Fruit fly (Drosophila melanogaster) whole organism, embryonic: ENCODE results near the gene ATbp.

Source experiments
- Abd-B ChIP-seq: fragments of 200-800 bp; sonication (Bioruptor generic); optimal IDR thresholded peaks from 2 replicates; lab custom pipeline; 2018; ENCODE audit warnings: missing biosample characterization, mild to moderate bottlenecking, missing genetic modification characterization, moderate library complexity
- Atf6 ChIP-seq: fragments of 200-800 bp; sonication (Bioruptor generic); IDR thresholded peaks from 2 replicates; pipeline ENCODE4 v1.3.6; 2022; ENCODE audit warnings: missing biosample characterization, missing genetic modification characterization
- BEAF-32 ChIP-seq: fragments of 200-800 bp; sonication (Bioruptor generic); optimal IDR thresholded peaks from 3 replicates; lab custom pipeline; 2017; ENCODE audit warnings: missing biosample characterization, missing genetic modification characterization, mild to moderate bottlenecking, moderate library complexity, missing genetic modification reagents
- CG11504 ChIP-seq: fragments of 200-800 bp; sonication (Bioruptor generic); optimal IDR thresholded peaks from 3 replicates; lab custom pipeline; 2019; ENCODE audit warnings: missing biosample characterization, mild to moderate bottlenecking, missing genetic modification characterization, moderate library complexity
- CG12659 ChIP-seq: fragments of 200-800 bp; sonication (Bioruptor generic); optimal IDR thresholded peaks from 3 replicates; lab custom pipeline; 2017; ENCODE audit warnings: mild to moderate bottlenecking, missing biosample characterization, missing genetic modification reagents, missing genetic modification characterization
- CG16813 ChIP-seq: fragments of 200-800 bp; sonication (Bioruptor generic); IDR thresholded peaks from 3 replicates; pipeline ENCODE4 v1.3.6; 2022; ENCODE audit warnings: missing biosample characterization, missing genetic modification characterization; ENCODE audit not compliant: partially characterized antibody
- CG17912 ChIP-seq: fragments of 200-800 bp; sonication (Bioruptor generic); optimal IDR thresholded peaks from 2 replicates; lab custom pipeline; 2018; ENCODE audit warnings: missing biosample characterization, mild to moderate bottlenecking, missing genetic modification characterization
- CG18011 ChIP-seq: fragments of 200-800 bp; sonication (Bioruptor generic); optimal IDR thresholded peaks from 2 replicates; lab custom pipeline; 2017; ENCODE audit warnings: missing biosample characterization, missing genetic modification characterization, mild to moderate bottlenecking, moderate library complexity, missing genotype
- CG1832 ChIP-seq: fragments of 200-800 bp; sonication (Bioruptor generic); optimal IDR thresholded peaks from 2 replicates; lab custom pipeline; 2017; ENCODE audit warnings: missing biosample characterization, mild to moderate bottlenecking, missing genetic modification characterization, inconsistent platforms
- CG18599 ChIP-seq: fragments of 200-800 bp; sonication (Bioruptor generic); optimal IDR thresholded peaks from 3 replicates; lab custom pipeline; 2017; ENCODE audit warnings: missing biosample characterization, missing genetic modification characterization, mild to moderate bottlenecking, moderate library complexity, missing genetic modification reagents
- CG32532 ChIP-seq: fragments of 200-800 bp; sonication (Bioruptor generic); IDR thresholded peaks from 2 replicates; pipeline ENCODE4 v1.3.6; 2022; ENCODE audit warnings: missing biosample characterization, missing genetic modification characterization
- CG6791 ChIP-seq: fragments of 200-800 bp; sonication (Bioruptor generic); IDR thresholded peaks from 3 replicates; pipeline ENCODE4 v1.3.6; 2022; ENCODE audit warnings: missing biosample characterization, missing genetic modification characterization; ENCODE audit not compliant: partially characterized antibody
- CG6854 ChIP-seq: fragments of 200-800 bp; sonication (Bioruptor generic); optimal IDR thresholded peaks from 3 replicates; lab custom pipeline; 2017; ENCODE audit warnings: missing biosample characterization, mild to moderate bottlenecking, missing genetic modification characterization
- CG9215 ChIP-seq: fragments of 200-800 bp; sonication (Bioruptor generic); IDR thresholded peaks from 2 replicates; pipeline ENCODE4 v1.3.6; 2022; ENCODE audit warnings: missing biosample characterization, missing genetic modification characterization
- CG9932 ChIP-seq: fragments of 200-800 bp; sonication (Bioruptor generic); IDR thresholded peaks from 2 replicates; pipeline ENCODE4 v1.3.6; 2022; ENCODE audit warnings: missing biosample characterization, missing genetic modification characterization
- Chrac-16 ChIP-seq: fragments of 200-800 bp; sonication (Bioruptor generic); optimal IDR thresholded peaks from 3 replicates; lab custom pipeline; 2016; ENCODE audit warnings: missing biosample characterization, missing genetic modification characterization
- CkIIα-i1 ChIP-seq: fragments of 200-800 bp; sonication (Bioruptor generic); IDR thresholded peaks from 2 replicates; pipeline ENCODE4 v1.3.6; 2022; ENCODE audit warnings: missing biosample characterization, missing genetic modification characterization
- Deaf1 ChIP-seq: fragments of 200-800 bp; optimal IDR thresholded peaks from 3 replicates; lab custom pipeline; 2019; ENCODE audit warnings: missing biosample characterization, mild to moderate bottlenecking, missing genetic modification characterization, moderate library complexity
- Dfd ChIP-seq, 2 experiments: fragments of >200 bp; optimal IDR thresholded peaks; 2 replicates each; lab custom pipeline; 2017; ENCODE audit warnings: missing biosample characterization in 2 of 2, missing genetic modification characterization in 2 of 2
- E2f2 ChIP-seq: fragments of 200-800 bp; sonication (Bioruptor generic); IDR thresholded peaks from 2 replicates; pipeline ENCODE4 v1.3.6; 2022; ENCODE audit warnings: missing biosample characterization, missing genetic modification characterization
- Ets97D ChIP-seq: fragments of 200-800 bp; sonication (Bioruptor generic); optimal IDR thresholded peaks from 3 replicates; lab custom pipeline; 2016; ENCODE audit warnings: missing biosample characterization, missing genetic modification characterization
- Gsc ChIP-seq: fragments of 200-800 bp; sonication (Bioruptor generic); IDR thresholded peaks from 2 replicates; pipeline ENCODE4 v1.3.6; 2022; ENCODE audit warnings: missing biosample characterization, missing genetic modification characterization
- HLH4C ChIP-seq: fragments of 200-800 bp; sonication (Bioruptor generic); IDR thresholded peaks from 3 replicates; pipeline ENCODE4 v1.3.6; 2022; ENCODE audit warnings: missing biosample characterization, missing genetic modification characterization; ENCODE audit not compliant: partially characterized antibody
- Hmr ChIP-seq: fragments of 200-800 bp; sonication (Bioruptor generic); optimal IDR thresholded peaks from 3 replicates; lab custom pipeline; 2017; ENCODE audit warnings: mild to moderate bottlenecking, missing biosample characterization, missing genetic modification reagents, missing genetic modification characterization
- Hr39 ChIP-seq: fragments of >200 bp; optimal IDR thresholded peaks from 2 replicates; lab custom pipeline; 2017
- MBD-R2 ChIP-seq: fragments of 200-800 bp; sonication (Bioruptor generic); IDR thresholded peaks from 2 replicates; pipeline ENCODE4 v1.3.6; 2022; ENCODE audit warnings: missing biosample characterization, missing genetic modification characterization
- Nf-YB ChIP-seq: fragments of 200-800 bp; sonication (Bioruptor generic); optimal IDR thresholded peaks from 3 replicates; lab custom pipeline; 2019; ENCODE audit warnings: missing biosample characterization, mild to moderate bottlenecking, missing genetic modification characterization, moderate library complexity
- Oaz ChIP-seq: fragments of 200-800 bp; sonication (Bioruptor generic); IDR thresholded peaks from 2 replicates; pipeline ENCODE4 v1.3.6; 2022; ENCODE audit warnings: missing biosample characterization, missing genetic modification characterization
- Scr ChIP-seq: fragments of 200-800 bp; sonication (Bioruptor generic); IDR thresholded peaks from 2 replicates; pipeline ENCODE4 v1.3.6; 2022; ENCODE audit warnings: missing biosample characterization, missing genetic modification characterization; ENCODE audit not compliant: partially characterized antibody
- Trl ChIP-seq, 3 experiments: fragments of >200 bp in 2 of 3; fragments of 200-800 bp in 1 of 3; sonication (Bioruptor generic) in 1 of 3; optimal IDR thresholded peaks; 2 replicates in 1 of 3; 3 replicates in 2 of 3; lab custom pipeline; 2016 to 2017; ENCODE audit warnings: missing biosample characterization in 1 of 3, missing genetic modification characterization in 1 of 3
- ash1 ChIP-seq: fragments of 200-800 bp; sonication (Bioruptor generic); optimal IDR thresholded peaks from 2 replicates; lab custom pipeline; 2018; ENCODE audit warnings: missing biosample characterization, mild to moderate bottlenecking, missing genetic modification characterization
- chinmo ChIP-seq: fragments of 200-800 bp; sonication (Bioruptor generic); IDR thresholded peaks from 4 replicates; pipeline ENCODE4 v1.3.6; 2022; ENCODE audit warnings: missing biosample characterization, missing genetic modification characterization; ENCODE audit not compliant: partially characterized antibody
- da ChIP-seq: fragments of 200-800 bp; sonication (Bioruptor generic); optimal IDR thresholded peaks from 2 replicates; lab custom pipeline; 2016; ENCODE audit warnings: missing biosample characterization, missing genetic modification characterization
- dpn ChIP-seq, 2 experiments: fragments of 200-800 bp; sonication (Bioruptor generic); optimal IDR thresholded peaks; 3 replicates each; lab custom pipeline; 2016; ENCODE audit warnings: missing biosample characterization in 2 of 2, missing genetic modification characterization in 2 of 2
- exex ChIP-seq: fragments of 200-800 bp; sonication (Bioruptor generic); optimal IDR thresholded peaks from 4 replicates; lab custom pipeline; 2018; ENCODE audit warnings: missing biosample characterization, mild to moderate bottlenecking, missing genetic modification characterization, moderate library complexity
- gt ChIP-seq: fragments of 200-800 bp; sonication (Bioruptor generic); IDR thresholded peaks from 2 replicates; pipeline ENCODE4 v1.3.6; 2022; ENCODE audit warnings: missing biosample characterization, missing genetic modification characterization
- maf-S ChIP-seq: fragments of 200-800 bp; sonication (Bioruptor generic); optimal IDR thresholded peaks from 2 replicates; lab custom pipeline; 2016; ENCODE audit warnings: missing biosample characterization, missing genetic modification characterization
- nerfin-2 ChIP-seq: fragments of 200-800 bp; sonication (Bioruptor generic); IDR thresholded peaks from 2 replicates; pipeline ENCODE4 v1.3.6; 2022; ENCODE audit warnings: missing biosample characterization, missing genetic modification characterization; ENCODE audit not compliant: partially characterized antibody
- prd ChIP-seq, 3 experiments: fragments of >200 bp in 2 of 3; fragments of 200-800 bp in 1 of 3; sonication (Bioruptor generic) in 1 of 3; optimal IDR thresholded peaks in 2 of 3; IDR thresholded peaks in 1 of 3; 2 replicates in 2 of 3; 3 replicates in 1 of 3; pipeline versions ENCODE4 v1.3.6 to Lab custom; 2017 to 2022; ENCODE audit warnings: missing biosample characterization in 1 of 3, missing genetic modification characterization in 1 of 3
- pum ChIP-seq: fragments of 200-800 bp; sonication (Bioruptor generic); optimal IDR thresholded peaks from 2 replicates; lab custom pipeline; 2016; ENCODE audit warnings: missing biosample characterization, missing genetic modification characterization
- repo ChIP-seq: fragments of 200-800 bp; sonication (Bioruptor generic); optimal IDR thresholded peaks from 2 replicates; lab custom pipeline; 2016; ENCODE audit warnings: missing biosample characterization, missing genetic modification characterization
- salm ChIP-seq: fragments of 200-800 bp; sonication (Bioruptor generic); optimal IDR thresholded peaks from 2 replicates; lab custom pipeline; 2018; ENCODE audit warnings: missing biosample characterization, mild to moderate bottlenecking, missing genetic modification characterization
- scrt ChIP-seq: fragments of 200-800 bp; sonication (Bioruptor generic); optimal IDR thresholded peaks from 2 replicates; lab custom pipeline; 2018; ENCODE audit warnings: missing biosample characterization, mild to moderate bottlenecking, missing genetic modification characterization, moderate library complexity
- sr ChIP-seq: fragments of 200-800 bp; sonication (Bioruptor generic); IDR thresholded peaks from 3 replicates; pipeline ENCODE4 v1.3.6; 2022; ENCODE audit warnings: missing biosample characterization, missing genetic modification characterization
- stwl ChIP-seq: fragments of 200-800 bp; sonication (Bioruptor generic); optimal IDR thresholded peaks from 3 replicates; lab custom pipeline; 2018; ENCODE audit warnings: missing biosample characterization, mild to moderate bottlenecking, missing genetic modification characterization, moderate library complexity
- tna ChIP-seq: fragments of 200-800 bp; sonication (Bioruptor generic); IDR thresholded peaks from 2 replicates; pipeline ENCODE4 v1.3.6; 2022; ENCODE audit warnings: missing biosample characterization, missing genetic modification characterization; ENCODE audit not compliant: partially characterized antibody
- zfh1 ChIP-seq: fragments of 200-800 bp; sonication (Bioruptor generic); IDR thresholded peaks from 3 replicates; pipeline ENCODE4 v1.3.6; 2022; ENCODE audit warnings: missing biosample characterization, missing genetic modification characterization

Gene ATbp

dm6 chrX:23090474-23090873, 15.3 kb upstream of the ATbp start:
- TF ChIP-seq tna: peak; percentile 34; the same call in 1 of the 2 replicates
- no peak for TF ChIP-seq Hr39 (lab: Kevin White, UChicago)
- TF ChIP-seq CG9215 (GFP tag; lab: Robert Waterston, UW): no peak
- no peak for TF ChIP-seq sr (GFP tag; lab: Robert Waterston, UW)
- peak; percentile 52; the same call in 1 of the 2 replicates for TF ChIP-seq nerfin-2 (GFP tag; lab: Robert Waterston, UW)
- TF ChIP-seq Scr (GFP tag; lab: Robert Waterston, UW): peak; percentile 30; the same call in 1 of the 2 replicates
- peak; percentile 62 for TF ChIP-seq CG16813 (GFP tag; lab: Robert Waterston, UW)
- TF ChIP-seq CG6791 (GFP tag; lab: Robert Waterston, UW): peak; percentile 49; the same call in 1 of the 3 replicates
- no peak for TF ChIP-seq dpn (GFP tag; optimal IDR thresholded peaks at IDR 0.05; lab: Kevin White, UChicago)
- TF ChIP-seq stwl: no peak
- TF ChIP-seq CG1832 (GFP tag; lab: Kevin White, UChicago): no peak
- TF ChIP-seq HLH4C (GFP tag; lab: Robert Waterston, UW): peak; percentile 49; the same call in 1 of the 3 replicates
- TF ChIP-seq CG18599 (GFP tag; lab: Kevin White, UChicago): no peak

- TF ChIP-seq Ets97D (no peak), CkIIα-i1 (GFP tag; lab: Robert Waterston, UW) (no peak)
- TF ChIP-seq, all 482 proteins: peak for 0
Measured at dm6 chrX:23091289-23091688, 14.5 kb upstream of the ATbp start.

dm6 chrX:23091811-23092210, 14.0 kb upstream of the ATbp start:
- TF ChIP-seq Nf-YB (GFP tag; lab: Kevin White, UChicago) (no peak), maf-S (GFP tag; lab: Kevin White, UChicago) (no peak), da (GFP tag; lab: Kevin White, UChicago) (no peak), Chrac-16 (GFP tag; lab: Kevin White, UChicago) (no peak), CG6854 (no peak), CG17912 (no peak), Deaf1 (tag; lab: Kevin White, UChicago) (no peak), Dfd (GFP tag; optimal IDR thresholded peaks at IDR 0.05; lab: Kevin White, UChicago) (no peak), CG32532 (no peak), Trl (optimal IDR thresholded peaks at IDR 0.05; lab: Kevin White, UChicago) (no peak), Trl (GFP tag; optimal IDR thresholded peaks at IDR 0.05; lab: Kevin White, UChicago) (no peak), Atf6 (no peak), Abd-B (no peak), CG12659 (GFP tag; lab: Kevin White, UChicago) (no peak), ash1 (GFP tag; lab: Kevin White, UChicago) (no peak), prd (optimal IDR thresholded peaks at IDR 0.05; lab: Kevin White, UChicago) (no peak), prd (GFP tag; IDR thresholded peaks at IDR 0.05; lab: Robert Waterston, UW) (no peak), Gsc (no peak), Hmr (GFP tag; lab: Kevin White, UChicago) (no peak), zfh1 (GFP tag; lab: Robert Waterston, UW) (no peak), CG18599 (GFP tag; lab: Kevin White, UChicago) (peak; percentile 13), salm (tag; lab: Kevin White, UChicago) (no peak), Oaz (GFP tag; lab: Robert Waterston, UW) (no peak), scrt (no peak), CG18011 (GFP tag; lab: Kevin White, UChicago) (no peak), pum (GFP tag; lab: Kevin White, UChicago) (no peak), MBD-R2 (GFP tag; lab: Robert Waterston, UW) (no peak), CG9932 (GFP tag; lab: Robert Waterston, UW) (no peak), repo (GFP tag; lab: Kevin White, UChicago) (no peak), gt (GFP tag; lab: Robert Waterston, UW) (no peak), chinmo (no peak), exex (tag; lab: Kevin White, UChicago) (no peak), BEAF-32 (GFP tag; lab: Kevin White, UChicago) (no peak), CG11504 (no peak), E2f2 (GFP tag; lab: Robert Waterston, UW) (no peak)
